Worm (Caenorhabditis elegans): ENCODE data around the gene cav-1.

DNA sequence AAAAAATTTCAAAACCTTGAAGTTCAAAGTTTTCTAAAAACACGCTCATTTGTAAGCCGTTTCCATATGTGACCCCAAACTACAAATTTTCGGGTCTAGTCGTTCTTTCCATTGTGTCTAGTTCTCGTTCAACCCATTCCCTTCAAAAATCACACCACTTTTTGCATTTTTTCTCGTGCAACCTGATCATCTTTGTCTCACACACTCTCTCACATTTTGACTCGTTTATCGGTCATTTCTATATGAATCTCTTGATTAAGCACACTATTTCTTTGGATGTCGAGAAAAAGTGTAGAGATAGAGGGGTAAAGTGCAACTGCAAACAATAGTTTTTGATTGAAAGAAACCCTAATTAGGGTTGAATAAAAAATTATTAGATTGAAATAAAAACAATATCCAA, 31.2 kb downstream of the cav-1 start:
- TF ChIP-seq W03F9.2 (tag; optimal IDR thresholded peaks at IDR 0.05) (peak; percentile 25), him-1 (tag; optimal IDR thresholded peaks at IDR 0.05) (no peak)
